Worm (Caenorhabditis elegans): ENCODE results near the gene Y6E2A.1.

Y6E2A.1 gene

ce11 chrV:15666718-15667117 lies 43.6 kb downstream of the Y6E2A.1 start:
- TF ChIP-seq Y79H2A.3 (GFP tag; conservative IDR thresholded peaks at IDR 0.05) (no peak), cebp-1 (GFP tag; IDR thresholded peaks at IDR 0.05) (peak; percentile 47; the same call in 1 of the 2 replicates), cebp-1 (tag; optimal IDR thresholded peaks at IDR 0.05) (no peak), Y53F4B.3 (GFP tag; IDR thresholded peaks at IDR 0.05) (no peak), atf-7 (tag; optimal IDR thresholded peaks at IDR 0.05) (peak; percentile 64), efl-1 (GFP tag; optimal IDR thresholded peaks at IDR 0.05) (no peak), madf-8 (GFP tag; conservative IDR thresholded peaks at IDR 0.05) (no peak), lir-1 (GFP tag; conservative IDR thresholded peaks at IDR 0.05) (0 out of 2 replicates have a peak, but pooled peaks have one; percentile 11), let-607 (tag; optimal IDR thresholded peaks at IDR 0.05) (peak in 1 of 2 experiments; percentile 63), tbp1 (GFP tag; optimal IDR thresholded peaks at IDR 0.05) (peak; percentile 25), nfyb-1 (GFP tag; IDR thresholded peaks at IDR 0.05) (0 out of 2 replicates have a peak, but pooled peaks have one; percentile 11), unc-62 (GFP tag; optimal IDR thresholded peaks at IDR 0.05) (peak; percentile 20), F49E8.2 (tag; optimal IDR thresholded peaks at IDR 0.05; ENCODE audit: insufficient read depth) (no peak), ztf-22 (GFP tag; optimal IDR thresholded peaks at IDR 0.05) (peak; percentile 46), ztf-3 (GFP tag; optimal IDR thresholded peaks at IDR 0.05) (no peak), dox-1 (GFP tag; IDR thresholded peaks at IDR 0.05) (0 out of 2 replicates have a peak, but pooled peaks have one; percentile 49), pha-4 (tag; optimal IDR thresholded peaks at IDR 0.05) (peak; percentile 72), nhr-80 (tag; optimal IDR thresholded peaks at IDR 0.05) (peak; percentile 96), sdz-38 (tag; optimal IDR thresholded peaks at IDR 0.05) (no peak)

DNA sequence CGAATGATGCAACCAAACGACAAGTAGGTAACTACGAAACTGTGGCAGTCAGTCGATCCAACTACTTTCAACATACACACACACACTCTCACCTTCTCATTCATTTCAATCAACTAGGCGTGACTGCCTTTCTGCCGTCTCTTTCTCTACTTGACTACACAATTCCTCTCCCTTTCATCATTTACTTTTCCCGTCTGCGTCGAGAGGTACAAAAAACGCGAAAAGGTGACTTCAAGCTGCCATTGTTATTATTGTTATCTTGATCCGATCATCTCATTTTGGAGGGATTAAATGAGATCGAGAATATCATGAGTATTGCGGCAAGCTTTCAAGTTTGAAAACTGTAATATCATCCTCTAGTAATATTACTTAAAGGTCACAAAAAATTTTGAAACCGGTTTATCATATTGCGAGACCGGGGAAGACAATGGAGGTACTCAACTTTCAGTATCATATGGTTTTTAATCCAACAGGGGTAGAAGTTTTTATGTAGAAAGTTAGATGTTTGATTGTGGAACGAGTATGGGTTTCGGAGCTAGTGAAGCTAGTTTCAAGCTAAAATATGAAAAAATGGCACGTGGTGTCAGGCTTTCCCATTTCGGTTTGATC lies 46.1 kb downstream of the Y6E2A.1 start:
- TF ChIP-seq hmg-1.2 (GFP tag; IDR thresholded peaks at IDR 0.05) (peak; percentile 40; the same call in 1 of the 2 replicates), nhr-80 (tag; optimal IDR thresholded peaks at IDR 0.05) (peak; percentile 45), aptf-2 (GFP tag; conservative IDR thresholded peaks at IDR 0.05) (no peak), F39B2.1 (GFP tag; IDR thresholded peaks at IDR 0.05) (no peak), ceh-91 (GFP tag; IDR thresholded peaks at IDR 0.05) (no peak), cebp-1 (GFP tag; IDR thresholded peaks at IDR 0.05) (no peak), cebp-1 (tag; optimal IDR thresholded peaks at IDR 0.05) (peak; percentile 70), attf-5 (GFP tag; optimal IDR thresholded peaks at IDR 0.05) (peak; percentile 33), Y67H2A.10 (GFP tag; conservative IDR thresholded peaks at IDR 0.05) (no peak), let-526 (GFP tag; IDR thresholded peaks at IDR 0.05) (no peak), dox-1 (GFP tag; IDR thresholded peaks at IDR 0.05) (0 out of 2 replicates have a peak, but pooled peaks have one; percentile 26), snpc-1.1 (tag; optimal IDR thresholded peaks at IDR 0.05; ENCODE audit: insufficient read depth) (no peak), lin-35 (GFP tag; optimal IDR thresholded peaks at IDR 0.05) (no peak), pha-4 (tag; optimal IDR thresholded peaks at IDR 0.05) (no peak), F23B12.7 (tag; optimal IDR thresholded peaks at IDR 0.05; ENCODE audit: insufficient read depth) (no peak), nfya-2 (GFP tag; IDR thresholded peaks at IDR 0.05) (no peak), ceh-27 (GFP tag; optimal IDR thresholded peaks at IDR 0.05) (no peak), lin-26 (GFP tag; IDR thresholded peaks at IDR 0.05) (no peak), mcd-1 (GFP tag; IDR thresholded peaks at IDR 0.05) (no peak), ets-4 (GFP tag; optimal IDR thresholded peaks at IDR 0.05) (no peak), F57C9.4 (tag; optimal IDR thresholded peaks at IDR 0.05) (no peak)

DNA sequence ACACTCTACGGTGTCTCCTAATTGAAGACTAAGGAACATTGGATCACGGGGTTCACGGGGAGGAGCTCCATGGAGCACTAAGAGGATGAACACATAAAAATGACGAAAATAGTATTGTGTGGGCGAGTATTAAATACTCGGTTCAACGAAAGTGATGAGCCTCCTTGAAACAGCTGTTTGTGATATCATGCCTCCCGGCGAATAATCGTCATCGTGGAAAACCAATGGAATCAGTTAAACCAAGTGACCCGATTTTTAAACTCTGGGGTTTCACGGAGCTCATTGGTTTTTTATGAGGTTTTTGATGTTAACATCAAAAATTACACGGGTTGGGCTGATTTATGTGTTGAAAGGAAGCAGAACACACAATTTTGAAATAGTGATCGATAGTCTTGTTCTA lies 48.7 kb downstream of the Y6E2A.1 start:
- TF ChIP-seq Y53F4B.3 (GFP tag; IDR thresholded peaks at IDR 0.05) (no peak), Y79H2A.3 (GFP tag; conservative IDR thresholded peaks at IDR 0.05) (no peak), B0035.1 (tag; optimal IDR thresholded peaks at IDR 0.05) (no peak), ceh-91 (GFP tag; IDR thresholded peaks at IDR 0.05) (no peak), ztf-6 (GFP tag; IDR thresholded peaks at IDR 0.05) (no peak), zim-3 (tag; optimal IDR thresholded peaks at IDR 0.05) (no peak), sptf-2 (GFP tag; optimal IDR thresholded peaks at IDR 0.05) (no peak), him-1 (tag; optimal IDR thresholded peaks at IDR 0.05) (no peak), ztf-28 (GFP tag; IDR thresholded peaks at IDR 0.05) (no peak), rpc-1 (optimal IDR thresholded peaks at IDR 0.05) (no peak), rpc-1 (tag; optimal IDR thresholded peaks at IDR 0.05) (no peak), nhr-27 (tag; optimal IDR thresholded peaks at IDR 0.05) (no peak), ceh-40 (GFP tag; IDR thresholded peaks at IDR 0.05) (no peak), ets-4 (GFP tag; optimal IDR thresholded peaks at IDR 0.05) (no peak), F23B12.7 (tag; optimal IDR thresholded peaks at IDR 0.05; ENCODE audit: insufficient read depth) (no peak)

Data from whole organism, young adult.